Worm (Caenorhabditis elegans): ENCODE results near the gene twk-49.

Gene twk-49

DNA sequence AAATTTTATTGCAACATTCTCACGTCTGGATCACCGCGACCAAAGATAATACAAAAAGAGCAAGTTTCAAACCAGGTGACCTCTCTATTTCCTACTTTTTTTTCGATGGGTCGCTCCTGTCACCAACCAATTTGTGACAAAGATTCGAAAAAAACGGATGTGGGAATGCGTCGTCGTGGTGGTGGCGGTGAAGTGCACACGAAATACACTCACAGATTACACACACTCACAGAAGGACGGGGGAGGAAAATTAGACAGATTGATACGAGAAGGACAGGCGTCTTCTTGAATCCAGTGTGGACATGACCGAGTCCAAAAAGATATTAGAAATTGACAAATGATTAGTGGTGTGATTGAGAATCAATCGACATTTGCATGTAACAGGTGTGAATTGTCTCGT, 16.2 kb downstream of the twk-49 start:
- no peak for TF ChIP-seq peb-1 (tag; optimal IDR thresholded peaks at IDR 0.05)
- TF ChIP-seq mbf-1 (tag; optimal IDR thresholded peaks at IDR 0.05): no peak
- no peak for TF ChIP-seq ZK546.5 (tag; optimal IDR thresholded peaks at IDR 0.05)
- no peak for TF ChIP-seq elt-1 (tag; optimal IDR thresholded peaks at IDR 0.05)
- TF ChIP-seq F13H6.1 (tag; optimal IDR thresholded peaks at IDR 0.05): no peak

DNA sequence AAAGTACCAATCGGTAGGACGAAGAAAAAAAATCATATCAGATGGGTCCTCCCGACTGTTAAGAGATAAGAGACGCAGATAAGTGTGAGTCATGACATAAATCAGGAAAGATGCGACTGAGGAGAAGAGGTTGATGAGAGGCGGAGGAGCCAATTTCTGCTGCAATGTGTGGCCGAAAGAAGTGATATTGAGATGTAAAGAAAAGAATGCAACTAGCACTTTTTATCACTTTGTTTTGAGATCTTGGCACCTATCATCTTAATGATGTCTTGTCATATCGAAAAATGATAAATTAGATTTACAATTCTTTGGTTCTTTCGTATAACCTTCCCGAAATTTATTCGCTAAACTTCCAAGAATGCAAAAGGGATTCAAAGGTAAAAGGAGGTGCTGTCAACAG, 16.9 kb downstream of the twk-49 start, which contains the start of gene del-10:
del-10 (minus strand) TSS at position 24 of the 400 bp plus-strand sequence.
- no peak for TF ChIP-seq nhr-21 (tag; optimal IDR thresholded peaks at IDR 0.05)
- TF ChIP-seq sma-9 (GFP tag; optimal IDR thresholded peaks at IDR 0.05): peak; percentile 27
- TF ChIP-seq sma-9 (tag; optimal IDR thresholded peaks at IDR 0.05): no peak
- TF ChIP-seq F13H6.1 (tag; optimal IDR thresholded peaks at IDR 0.05): peak; percentile 0
- no peak for TF ChIP-seq blmp-1 (tag; optimal IDR thresholded peaks at IDR 0.05; ENCODE audit: insufficient read depth)
- TF ChIP-seq fos-1 (tag; optimal IDR thresholded peaks at IDR 0.05): no peak

DNA sequence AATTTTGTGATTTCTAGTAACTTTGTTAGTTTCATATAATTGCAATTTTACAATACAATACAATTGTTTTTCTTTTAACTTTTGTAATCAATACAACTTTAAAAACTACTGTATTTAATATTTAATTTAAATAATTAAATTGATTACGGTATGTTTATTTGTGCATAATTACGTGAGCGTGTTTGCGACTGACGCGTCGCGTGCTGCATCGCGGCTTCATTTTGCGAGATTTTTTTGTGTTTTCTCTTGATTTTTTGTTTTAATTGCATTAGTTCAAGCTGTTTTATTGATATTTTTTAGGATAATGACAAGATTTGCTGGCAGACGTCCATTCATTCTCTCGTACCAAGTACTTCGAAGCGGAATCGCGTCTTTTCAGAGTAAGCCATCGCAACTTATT, 22.3 kb downstream of the twk-49 start, which contains the start of gene T28D9.4:
T28D9.4 (plus strand) TSS at position 301 of the 400 bp plus-strand sequence.
- TF ChIP-seq unc-39 (tag; optimal IDR thresholded peaks at IDR 0.05): no peak

DNA sequence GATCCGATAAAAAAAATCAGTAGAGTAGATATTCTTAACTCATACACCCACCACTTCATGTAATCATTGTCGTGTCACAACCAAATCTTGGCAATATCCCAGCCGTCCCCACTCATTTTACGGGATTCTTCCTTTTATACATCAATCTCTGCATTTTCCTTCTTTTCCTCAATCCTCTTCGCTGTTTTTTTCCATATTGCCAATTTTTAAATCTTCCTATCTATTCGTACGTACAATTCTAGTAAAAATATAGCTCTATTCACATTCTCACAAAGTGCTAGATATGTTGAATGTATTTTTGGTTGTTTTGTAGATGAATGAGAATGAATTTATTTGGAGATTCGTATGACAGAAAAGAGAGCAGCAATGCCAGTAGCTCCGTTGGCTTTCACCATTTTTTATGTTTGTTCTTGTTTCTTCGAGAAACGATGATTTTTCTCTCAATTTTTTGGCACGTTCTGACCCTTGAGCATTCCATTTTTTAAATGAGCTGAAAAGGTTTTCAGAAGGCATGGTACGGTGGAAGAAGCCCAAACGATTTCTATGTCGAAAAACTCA, 23.7 kb downstream of the twk-49 start, which contains the start of gene T28D9.16:
T28D9.16 (plus strand) TSS at position 508 of the 558 bp plus-strand sequence.
- TF ChIP-seq Y55F3AM.14 (GFP tag; optimal IDR thresholded peaks at IDR 0.05) (no peak), ama-1 (optimal IDR thresholded peaks at IDR 0.05) (no peak), nhr-25 (tag; optimal IDR thresholded peaks at IDR 0.05) (no peak), nhr-11 (tag; optimal IDR thresholded peaks at IDR 0.05) (no peak), nhr-23 (tag; optimal IDR thresholded peaks at IDR 0.05) (no peak), R02D3.7 (tag; optimal IDR thresholded peaks at IDR 0.05) (no peak), unc-55 (GFP tag; optimal IDR thresholded peaks at IDR 0.05) (no peak), crh-2 (tag; optimal IDR thresholded peaks at IDR 0.05) (no peak), lsy-2 (tag; optimal IDR thresholded peaks at IDR 0.05) (no peak), ztf-4 (tag; optimal IDR thresholded peaks at IDR 0.05) (no peak), nhr-12 (tag; optimal IDR thresholded peaks at IDR 0.05) (no peak)

DNA sequence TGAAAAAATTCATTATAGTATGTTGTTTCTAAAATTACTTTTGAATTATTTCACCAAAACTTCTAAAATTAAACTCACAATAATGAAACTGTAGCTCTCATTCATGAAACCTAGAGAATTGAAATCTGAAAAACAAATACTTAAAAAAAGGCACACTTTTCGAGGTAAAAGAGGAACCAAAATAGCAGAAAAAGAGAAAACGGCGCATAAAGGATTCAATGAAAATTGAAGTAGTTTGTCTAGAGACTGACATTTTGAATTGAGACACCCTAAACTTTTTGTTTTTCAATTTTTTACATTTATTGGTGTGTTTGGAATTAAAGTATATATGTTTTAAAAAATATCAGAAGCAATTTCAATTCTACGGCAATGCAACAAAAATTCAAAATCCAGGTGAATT, 28.0 kb downstream of the twk-49 start, which contains the start of gene dgk-5:
dgk-5 (minus strand) TSS at position 101 of the 400 bp plus-strand sequence.
- TF ChIP-seq elt-1 (tag; optimal IDR thresholded peaks at IDR 0.05) (no peak), nhr-25 (tag; optimal IDR thresholded peaks at IDR 0.05) (no peak), crh-2 (tag; optimal IDR thresholded peaks at IDR 0.05) (no peak), ama-1 (optimal IDR thresholded peaks at IDR 0.05) (no peak), C34F6.9 (tag; optimal IDR thresholded peaks at IDR 0.05) (no peak), egl-27 (tag; optimal IDR thresholded peaks at IDR 0.05) (no peak), ZK546.5 (tag; optimal IDR thresholded peaks at IDR 0.05) (no peak), nhr-21 (tag; optimal IDR thresholded peaks at IDR 0.05) (no peak), ceh-82 (tag; optimal IDR thresholded peaks at IDR 0.05) (no peak), sma-9 (GFP tag; optimal IDR thresholded peaks at IDR 0.05) (no peak), sma-9 (tag; optimal IDR thresholded peaks at IDR 0.05) (no peak), nhr-23 (tag; optimal IDR thresholded peaks at IDR 0.05) (no peak), blmp-1 (tag; optimal IDR thresholded peaks at IDR 0.05; ENCODE audit: insufficient read depth) (no peak), unc-62 (GFP tag; optimal IDR thresholded peaks at IDR 0.05) (no peak), nhr-10 (tag; optimal IDR thresholded peaks at IDR 0.05) (no peak), lin-11 (tag; optimal IDR thresholded peaks at IDR 0.05) (no peak), ceh-16 (tag; optimal IDR thresholded peaks at IDR 0.05) (no peak)

DNA sequence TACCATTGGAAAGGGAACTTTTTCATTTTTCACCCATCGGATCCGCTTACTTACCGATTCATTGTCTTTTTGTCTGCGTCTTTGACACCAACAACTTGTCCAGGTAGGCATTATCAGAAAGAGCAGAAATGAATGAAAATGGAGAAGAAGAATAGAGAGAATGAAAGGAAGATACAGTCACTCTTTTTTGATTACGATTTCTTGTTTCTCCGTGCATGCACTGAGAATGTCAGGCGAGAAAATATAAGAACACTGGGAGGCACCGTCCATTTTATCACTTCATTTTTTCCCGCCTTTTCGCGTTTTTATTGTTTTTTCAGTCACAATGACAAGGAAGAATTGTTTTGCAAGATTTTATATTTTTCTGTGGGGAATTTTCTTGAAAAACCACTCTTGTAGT, 29.6 kb downstream of the twk-49 start:
- no peak for TF ChIP-seq zag-1 (tag; optimal IDR thresholded peaks at IDR 0.05)
- no peak for TF ChIP-seq lin-39 (tag; optimal IDR thresholded peaks at IDR 0.05)
- TF ChIP-seq nhr-237 (tag; optimal IDR thresholded peaks at IDR 0.05): no peak
- TF ChIP-seq elt-3 (tag; optimal IDR thresholded peaks at IDR 0.05): no peak
- peak; percentile 56 for TF ChIP-seq fos-1 (tag; optimal IDR thresholded peaks at IDR 0.05)
